Worm (Caenorhabditis elegans) whole organism, L1 larva: ENCODE results near the gene unc-82.

Experiments
- C04F5.9 ChIP-seq: sonication (generic microtip); optimal IDR thresholded peaks from 2 replicates; lab custom pipeline; 2016; ENCODE audit warnings: missing genetic modification characterization, missing compliant biosample characterization
- C34B4.2 ChIP-seq: sonication (generic microtip); optimal IDR thresholded peaks from 2 replicates; lab custom pipeline; 2017; ENCODE audit warnings: mild to moderate bottlenecking, missing genetic modification characterization, missing compliant biosample characterization
- F16B12.6 ChIP-seq: fragments of 150-350 bp; optimal IDR thresholded peaks from 2 replicates; lab custom pipeline; 2014; ENCODE audit warnings: missing biosample characterization, missing genetic modification characterization
- aha-1 ChIP-seq: fragments of 150-350 bp; optimal IDR thresholded peaks from 2 replicates; lab custom pipeline; 2014; ENCODE audit warnings: missing biosample characterization, missing genetic modification characterization
- aly-2 ChIP-seq: fragments of 150-350 bp; optimal IDR thresholded peaks from 2 replicates; lab custom pipeline; 2014; ENCODE audit warnings: missing biosample characterization, missing genetic modification characterization
- ama-1 ChIP-seq: fragments of 150-350 bp; optimal IDR thresholded peaks from 2 replicates; lab custom pipeline; 2014
- blmp-1 ChIP-seq: fragments of 150-350 bp; optimal IDR thresholded peaks from 2 replicates; lab custom pipeline; 2014; ENCODE audit warnings: missing biosample characterization, missing genetic modification characterization
- ceh-8 ChIP-seq: fragments of 200-800 bp; sonication (Bioruptor generic); optimal IDR thresholded peaks from 2 replicates; lab custom pipeline; 2018; ENCODE audit warnings: mild to moderate bottlenecking, missing genetic modification characterization, moderate library complexity, missing compliant biosample characterization
- ceh-82 ChIP-seq, 3 experiments: fragments of 150-350 bp in 1 of 3; sonication (generic microtip) in 2 of 3; optimal IDR thresholded peaks; 2 replicates each; lab custom pipeline; 2014 to 2017; ENCODE audit warnings: missing biosample characterization in 3 of 3, missing genetic modification characterization in 3 of 3
- ceh-90 ChIP-seq: sonication (generic microtip); optimal IDR thresholded peaks from 2 replicates; lab custom pipeline; 2016; ENCODE audit warnings: missing genetic modification characterization, missing compliant biosample characterization
- ces-1 ChIP-seq: fragments of 150-350 bp; optimal IDR thresholded peaks from 2 replicates; lab custom pipeline; 2014; ENCODE audit warnings: missing biosample characterization, missing genetic modification reagents, missing genetic modification characterization
- dpl-1 ChIP-seq, 3 experiments: fragments of 150-350 bp in 2 of 3; sonication (generic microtip) in 1 of 3; optimal IDR thresholded peaks; 2 replicates each; lab custom pipeline; 2014 to 2017; ENCODE audit warnings: missing biosample characterization in 3 of 3, missing genetic modification characterization in 3 of 3, missing genetic modification reagents in 3 of 3
- dsc-1 ChIP-seq: sonication (generic microtip); optimal IDR thresholded peaks from 2 replicates; lab custom pipeline; 2016; ENCODE audit warnings: mild to moderate bottlenecking, missing genetic modification characterization, missing compliant biosample characterization
- efl-3 ChIP-seq: fragments of 200-800 bp; sonication (Bioruptor generic); optimal IDR thresholded peaks from 2 replicates; lab custom pipeline; 2018; ENCODE audit warnings: mild to moderate bottlenecking, missing genetic modification characterization, missing compliant biosample characterization
- egl-13 ChIP-seq: sonication (generic microtip); optimal IDR thresholded peaks from 2 replicates; lab custom pipeline; 2016; ENCODE audit warnings: missing genotype, missing genetic modification reagents, missing genetic modification characterization, missing compliant biosample characterization
- elt-2 ChIP-seq: sonication (generic microtip); optimal IDR thresholded peaks from 2 replicates; lab custom pipeline; 2016; ENCODE audit warnings: missing genetic modification characterization, mild to moderate bottlenecking, inconsistent platforms, missing compliant biosample characterization, missing genetic modification reagents
- fkh-10 ChIP-seq: sonication (generic microtip); optimal IDR thresholded peaks from 2 replicates; lab custom pipeline; 2017; ENCODE audit warnings: missing biosample characterization, missing genetic modification reagents, missing genetic modification characterization
- hlh-17 ChIP-seq: fragments of 200-800 bp; sonication (Bioruptor generic); optimal IDR thresholded peaks from 2 replicates; lab custom pipeline; 2018; ENCODE audit warnings: missing genetic modification characterization, mild to moderate bottlenecking, missing compliant biosample characterization, moderate library complexity, borderline replicate concordance
- hlh-4 ChIP-seq: sonication (generic microtip); optimal IDR thresholded peaks from 2 replicates; lab custom pipeline; 2016; ENCODE audit warnings: mild to moderate bottlenecking, missing genetic modification characterization, missing compliant biosample characterization
- hpl-2 ChIP-seq: fragments of 150-350 bp; optimal IDR thresholded peaks from 2 replicates; lab custom pipeline; 2014; ENCODE audit warnings: missing biosample characterization, missing genetic modification reagents, missing genetic modification characterization
- irx-1 ChIP-seq: sonication (generic microtip); optimal IDR thresholded peaks from 2 replicates; lab custom pipeline; 2016; ENCODE audit warnings: missing genetic modification characterization, missing compliant biosample characterization
- lin-13 ChIP-seq: fragments of 150-350 bp; optimal IDR thresholded peaks from 2 replicates; lab custom pipeline; 2014; ENCODE audit warnings: missing biosample characterization, missing genetic modification reagents, missing genetic modification characterization
- lin-14 ChIP-seq: fragments of 200-800 bp; sonication (Bioruptor generic); optimal IDR thresholded peaks from 2 replicates; lab custom pipeline; 2018; ENCODE audit warnings: mild to moderate bottlenecking, missing genetic modification characterization, moderate library complexity, missing compliant biosample characterization
- lin-35 ChIP-seq, 2 experiments: fragments of 150-350 bp; optimal IDR thresholded peaks; 2 replicates each; lab custom pipeline; 2014; ENCODE audit warnings: missing biosample characterization in 2 of 2, missing genetic modification characterization in 2 of 2, missing genetic modification reagents in 2 of 2
- lin-39 ChIP-seq: fragments of 150-350 bp; optimal IDR thresholded peaks from 2 replicates; lab custom pipeline; 2014; ENCODE audit warnings: missing biosample characterization, missing genetic modification reagents, missing genetic modification characterization
- lir-3 ChIP-seq: sonication (generic microtip); optimal IDR thresholded peaks from 2 replicates; lab custom pipeline; 2016; ENCODE audit warnings: mild to moderate bottlenecking, missing genetic modification characterization, moderate library complexity, missing compliant biosample characterization; ENCODE audit not compliant: poor library complexity
- lsy-2 ChIP-seq, 2 experiments: fragments of 150-350 bp; optimal IDR thresholded peaks; 2 replicates each; lab custom pipeline; 2014; ENCODE audit warnings: missing biosample characterization in 2 of 2, missing genetic modification characterization in 2 of 2
- mab-9 ChIP-seq: fragments of 200-800 bp; sonication (Bioruptor generic); IDR thresholded peaks from 2 replicates; pipeline ENCODE4 v1.3.6; 2022; ENCODE audit warnings: missing genetic modification reagents, missing genetic modification characterization, missing compliant biosample characterization
- nhr-11 ChIP-seq: fragments of 150-350 bp; optimal IDR thresholded peaks from 2 replicates; lab custom pipeline; 2014; ENCODE audit warnings: missing biosample characterization, missing genetic modification characterization
- nhr-12 ChIP-seq: sonication (generic microtip); optimal IDR thresholded peaks from 2 replicates; lab custom pipeline; 2017; ENCODE audit warnings: missing biosample characterization, missing genetic modification characterization
- nhr-19 ChIP-seq: fragments of 200-800 bp; sonication (Bioruptor generic); conservative IDR thresholded peaks from 2 replicates; pipeline ENCODE4 v1.3.6; 2022; ENCODE audit warnings: missing genetic modification characterization, missing compliant biosample characterization
- nhr-47 ChIP-seq: sonication (generic microtip); optimal IDR thresholded peaks from 2 replicates; lab custom pipeline; 2016; ENCODE audit warnings: mild to moderate bottlenecking, missing genetic modification characterization, moderate library complexity, missing compliant biosample characterization
- nhr-71 ChIP-seq: sonication (generic microtip); optimal IDR thresholded peaks from 2 replicates; lab custom pipeline; 2016; ENCODE audit warnings: mild to moderate bottlenecking, missing genetic modification characterization, moderate library complexity, missing compliant biosample characterization
- nhr-76 ChIP-seq: sonication (generic microtip); optimal IDR thresholded peaks from 2 replicates; lab custom pipeline; 2017; ENCODE audit warnings: missing biosample characterization, missing genetic modification characterization
- pag-3 ChIP-seq: sonication (generic microtip); optimal IDR thresholded peaks from 2 replicates; lab custom pipeline; 2017; ENCODE audit warnings: missing genetic modification characterization, mild to moderate bottlenecking, missing compliant biosample characterization, antibody characterized with exemption, borderline replicate concordance; ENCODE audit not compliant: insufficient read depth
- pax-3 ChIP-seq: fragments of 200-800 bp; sonication (Bioruptor generic); optimal IDR thresholded peaks from 2 replicates; lab custom pipeline; 2018; ENCODE audit warnings: mild to moderate bottlenecking, missing genetic modification characterization, moderate library complexity, missing compliant biosample characterization
- pqm-1 ChIP-seq: sonication (generic microtip); optimal IDR thresholded peaks from 3 replicates; lab custom pipeline; 2017; ENCODE audit warnings: missing biosample characterization, missing genetic modification characterization
- rnt-1 ChIP-seq: sonication (generic microtip); optimal IDR thresholded peaks from 2 replicates; lab custom pipeline; 2016; ENCODE audit warnings: mild to moderate bottlenecking, missing genetic modification characterization, moderate library complexity, missing compliant biosample characterization
- skn-1 ChIP-seq: fragments of 150-350 bp; optimal IDR thresholded peaks from 2 replicates; lab custom pipeline; 2014; ENCODE audit warnings: missing biosample characterization, missing genetic modification characterization
- snpc-4 ChIP-seq: fragments of 150-350 bp; optimal IDR thresholded peaks from 2 replicates; lab custom pipeline; 2014; ENCODE audit warnings: missing biosample characterization, missing genetic modification characterization
- sox-4 ChIP-seq: sonication (generic microtip); optimal IDR thresholded peaks from 2 replicates; lab custom pipeline; 2016; ENCODE audit warnings: missing genetic modification characterization, missing compliant biosample characterization
- sup-37 ChIP-seq: fragments of 200-800 bp; sonication (Bioruptor generic); optimal IDR thresholded peaks from 2 replicates; lab custom pipeline; 2018; ENCODE audit warnings: mild to moderate bottlenecking, missing genetic modification characterization, missing compliant biosample characterization
- swsn-7 ChIP-seq: sonication (generic microtip); optimal IDR thresholded peaks from 2 replicates; lab custom pipeline; 2016; ENCODE audit warnings: missing genetic modification characterization, missing compliant biosample characterization
- tlp-1 ChIP-seq: fragments of 150-350 bp; optimal IDR thresholded peaks from 2 replicates; lab custom pipeline; 2014; ENCODE audit warnings: missing biosample characterization, missing genetic modification characterization
- unc-130 ChIP-seq: fragments of 150-350 bp; optimal IDR thresholded peaks from 2 replicates; lab custom pipeline; 2017; ENCODE audit warnings: missing biosample characterization, missing genetic modification characterization, inconsistent platforms
- unc-86 ChIP-seq: sonication (generic microtip); optimal IDR thresholded peaks from 2 replicates; lab custom pipeline; 2016; ENCODE audit warnings: missing genetic modification characterization, missing compliant biosample characterization
- vab-15 ChIP-seq: sonication (generic microtip); optimal IDR thresholded peaks from 2 replicates; lab custom pipeline; 2017; ENCODE audit warnings: missing genotype, mild to moderate bottlenecking, missing genetic modification characterization, missing compliant biosample characterization
- xbp-1 ChIP-seq: sonication (generic microtip); optimal IDR thresholded peaks from 2 replicates; lab custom pipeline; 2016; ENCODE audit warnings: missing genetic modification characterization, missing compliant biosample characterization
- zag-1 ChIP-seq: fragments of 150-350 bp; optimal IDR thresholded peaks from 2 replicates; lab custom pipeline; 2014; ENCODE audit warnings: missing biosample characterization, missing genetic modification characterization
- ztf-11 ChIP-seq, 2 experiments: sonication (generic microtip); optimal IDR thresholded peaks; 2 replicates each; lab custom pipeline; 2016 to 2017; ENCODE audit warnings: missing genetic modification characterization in 2 of 2, missing biosample characterization in 1 of 2, missing compliant biosample characterization in 1 of 2
- ztf-4 ChIP-seq: fragments of 150-350 bp; optimal IDR thresholded peaks from 2 replicates; lab custom pipeline; 2014; ENCODE audit warnings: missing biosample characterization, missing genetic modification characterization

The unc-82 gene

DNA sequence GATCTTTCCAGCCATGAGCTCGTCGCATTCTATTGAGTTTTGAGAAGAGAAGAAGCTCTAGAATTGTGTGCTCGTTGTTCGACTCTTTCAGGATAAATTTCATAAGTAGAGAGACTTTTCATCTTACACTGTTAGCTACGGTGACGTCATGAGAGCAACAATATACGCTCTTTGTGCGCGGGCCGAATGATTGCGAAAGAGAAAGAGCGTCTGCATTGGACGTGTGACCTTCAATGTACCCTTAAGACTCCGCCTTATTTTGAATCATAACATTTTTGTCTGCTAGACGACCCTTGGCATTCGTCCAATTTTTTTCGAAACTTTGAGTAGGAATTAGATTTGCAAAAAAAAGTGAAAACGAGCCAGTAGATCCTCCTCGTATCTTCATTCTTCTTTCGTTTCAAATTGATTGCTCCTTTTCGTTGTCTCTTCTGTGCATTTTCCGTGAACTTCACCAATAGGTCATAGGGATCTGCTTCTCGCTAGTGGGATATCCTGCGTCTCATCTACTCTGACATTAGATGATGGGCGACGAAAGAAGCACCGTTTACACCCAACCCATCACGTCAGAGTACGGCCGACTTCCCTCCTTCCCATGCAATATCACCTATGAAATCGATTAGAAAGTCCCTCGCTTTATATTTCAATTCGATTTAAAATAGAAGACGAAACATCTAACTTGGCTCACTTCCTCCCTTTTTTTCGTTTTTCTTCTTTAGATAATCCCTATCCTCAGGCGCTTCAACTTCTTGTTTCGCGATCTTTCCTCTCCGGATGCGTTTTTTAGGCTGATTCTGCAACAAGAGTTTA, 32.6 kb upstream of the unc-82 start (continued):
- TF ChIP-seq tlp-1 (no peak), lir-3 (tag; lab: Kevin White, UChicago) (peak; percentile 32), ama-1 (lab: Kevin White, UChicago) (no peak), lin-14 (GFP tag; lab: Kevin White, UChicago) (peak; percentile 83), vab-15 (no peak), xbp-1 (tag; lab: Kevin White, UChicago) (peak; percentile 42), skn-1 (peak; percentile 75), snpc-4 (tag; lab: Kevin White, UChicago) (no peak), pqm-1 (no peak), fkh-10 (peak; percentile 66), C04F5.9 (tag; lab: Kevin White, UChicago) (no peak), irx-1 (tag; lab: Kevin White, UChicago) (peak; percentile 33), lin-13 (GFP tag; lab: Kevin White, UChicago) (peak; percentile 50), mab-9 (GFP tag; lab: Robert Waterston, UW) (no peak), dsc-1 (tag; lab: Kevin White, UChicago) (peak; percentile 5), sox-4 (tag; lab: Kevin White, UChicago) (no peak), hpl-2 (GFP tag; lab: Kevin White, UChicago) (no peak), nhr-47 (tag; lab: Kevin White, UChicago) (peak; percentile 46), swsn-7 (tag; lab: Kevin White, UChicago) (peak; percentile 23), nhr-11 (tag; lab: Kevin White, UChicago) (no peak), hlh-4 (tag; lab: Kevin White, UChicago) (no peak), ceh-82 (tag; optimal IDR thresholded peaks at IDR 0.05; lab: Kevin White, UChicago) (peak; percentile 38 to 54 (median 43)), nhr-71 (tag; lab: Kevin White, UChicago) (peak; percentile 82), ztf-4 (tag; lab: Kevin White, UChicago) (peak; percentile 50), lin-39 (tag; lab: Kevin White, UChicago) (no peak), pag-3 (no peak), efl-3 (no peak), zag-1 (tag; lab: Kevin White, UChicago) (no peak), nhr-12 (tag; lab: Kevin White, UChicago) (no peak), sup-37 (GFP tag; lab: Kevin White, UChicago) (no peak), rnt-1 (peak; percentile 53), F16B12.6 (tag; lab: Kevin White, UChicago) (no peak), lin-35 (GFP tag; optimal IDR thresholded peaks at IDR 0.05; lab: Kevin White, UChicago) (peak in 1 of 2 experiments; percentile 31), nhr-19 (GFP tag; lab: Robert Waterston, UW) (peak; percentile 73), nhr-76 (tag; lab: Kevin White, UChicago) (no peak), unc-130 (peak; percentile 16), lsy-2 (tag; optimal IDR thresholded peaks at IDR 0.05; lab: Kevin White, UChicago) (peak in 1 of 2 experiments; percentile 51), unc-86 (tag; lab: Kevin White, UChicago) (peak; percentile 38), hlh-17 (GFP tag; lab: Kevin White, UChicago) (no peak), C34B4.2 (no peak), pax-3 (tag; lab: Kevin White, UChicago) (no peak), blmp-1 (tag; lab: Kevin White, UChicago) (no peak), aha-1 (no peak), dpl-1 (GFP tag; optimal IDR thresholded peaks at IDR 0.05; lab: Kevin White, UChicago) (peak in 2 of 3 experiments; percentile 8 to 16), ceh-8 (no peak), ceh-90 (tag; lab: Kevin White, UChicago) (no peak), egl-13 (tag; lab: Kevin White, UChicago) (no peak), aly-2 (tag; lab: Kevin White, UChicago) (no peak), elt-2 (no peak), ces-1 (GFP tag; lab: Kevin White, UChicago) (no peak), ztf-11 (tag; optimal IDR thresholded peaks at IDR 0.05; lab: Kevin White, UChicago) (no peak)
